Worm (Caenorhabditis elegans) whole organism, young adult: ENCODE results near the gene cat-1.

Experiments
- B0261.1 ChIP-seq: sonication (generic microtip); optimal IDR thresholded peaks from 2 replicates; lab custom pipeline; 2016; ENCODE audit warnings: mild to moderate bottlenecking, missing genetic modification characterization, moderate library complexity, missing compliant biosample characterization
- F22D6.2 ChIP-seq: sonication (generic microtip); optimal IDR thresholded peaks from 2 replicates; lab custom pipeline; 2016; ENCODE audit warnings: mild to moderate bottlenecking, missing genetic modification characterization, missing compliant biosample characterization
- T07F8.4 ChIP-seq: sonication (generic microtip); optimal IDR thresholded peaks from 2 replicates; lab custom pipeline; 2016; ENCODE audit warnings: mild to moderate bottlenecking, missing genetic modification characterization, moderate library complexity, missing compliant biosample characterization
- bed-1 ChIP-seq: fragments of 200-800 bp; sonication (Bioruptor generic); IDR thresholded peaks from 2 replicates; pipeline ENCODE4 v1.3.6; 2022; ENCODE audit warnings: missing genetic modification reagents, missing genetic modification characterization, missing compliant biosample characterization
- chd-7 ChIP-seq: sonication (generic microtip); optimal IDR thresholded peaks from 2 replicates; lab custom pipeline; 2016; ENCODE audit warnings: mild to moderate bottlenecking, missing genetic modification characterization, moderate library complexity, missing compliant biosample characterization
- die-1 ChIP-seq: sonication (generic microtip); optimal IDR thresholded peaks from 2 replicates; lab custom pipeline; 2016; ENCODE audit warnings: missing genotype, mild to moderate bottlenecking, missing genetic modification characterization, missing compliant biosample characterization
- lsl-1 ChIP-seq: fragments of 200-800 bp; sonication (Bioruptor generic); optimal IDR thresholded peaks from 2 replicates; lab custom pipeline; 2018; ENCODE audit warnings: mild to moderate bottlenecking, missing genetic modification characterization, moderate library complexity, missing compliant biosample characterization
- mel-28 ChIP-seq: sonication (generic microtip); optimal IDR thresholded peaks from 2 replicates; lab custom pipeline; 2016; ENCODE audit warnings: borderline replicate concordance, mild to moderate bottlenecking, missing genetic modification characterization, missing compliant biosample characterization
- sdz-38 ChIP-seq: sonication (generic microtip); optimal IDR thresholded peaks from 2 replicates; lab custom pipeline; 2016; ENCODE audit warnings: missing genotype, missing genetic modification characterization, missing compliant biosample characterization
- snpc-3.4 ChIP-seq: sonication (generic microtip); optimal IDR thresholded peaks from 2 replicates; lab custom pipeline; 2017; ENCODE audit warnings: missing genetic modification characterization, mild to moderate bottlenecking, missing compliant biosample characterization, antibody characterized with exemption, moderate library complexity, missing genotype, missing genetic modification reagents
- unc-130 ChIP-seq: sonication (generic microtip); optimal IDR thresholded peaks from 2 replicates; lab custom pipeline; 2016; ENCODE audit warnings: missing genetic modification reagents, missing genetic modification characterization, missing compliant biosample characterization
- unc-62 ChIP-seq: fragments of 150-350 bp; optimal IDR thresholded peaks from 2 replicates; lab custom pipeline; 2014; ENCODE audit warnings: missing biosample characterization, missing genetic modification reagents, missing genetic modification characterization

DNA sequence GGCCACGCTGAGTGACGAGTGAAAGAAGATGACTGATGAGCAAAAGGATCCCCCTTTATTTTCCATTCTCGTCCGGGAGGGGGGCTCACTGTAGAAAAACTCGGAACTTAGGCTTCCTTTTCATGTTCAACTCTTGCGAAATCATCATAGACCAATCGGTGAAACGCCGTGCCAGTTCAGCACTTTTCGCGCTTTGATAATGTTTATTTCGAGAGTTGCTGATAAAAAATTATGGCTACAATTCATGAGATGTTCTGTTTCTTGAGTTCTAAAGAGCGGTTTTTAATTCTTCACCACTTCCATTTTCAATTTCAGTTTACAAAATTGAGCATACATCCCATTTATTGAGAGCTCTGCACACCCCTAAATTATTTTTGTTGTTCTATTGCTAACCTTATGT, 39.7 kb downstream of the cat-1 start:
- TF ChIP-seq die-1 (tag; lab: Kevin White, UChicago) (no peak), unc-130 (GFP tag; lab: Kevin White, UChicago) (no peak), lsl-1 (no peak), chd-7 (tag; lab: Kevin White, UChicago) (no peak), T07F8.4 (tag; lab: Kevin White, UChicago) (no peak), bed-1 (GFP tag; lab: Robert Waterston, UW) (no peak), unc-62 (GFP tag; lab: Kevin White, UChicago) (no peak), B0261.1 (no peak), mel-28 (no peak), F22D6.2 (tag; lab: Kevin White, UChicago) (no peak), snpc-3.4 (tag; lab: Kevin White, UChicago) (no peak), sdz-38 (tag; lab: Kevin White, UChicago) (no peak)
